Worm (Caenorhabditis elegans): ENCODE data around the gene dlc-3.

The dlc-3 gene

ce11 chrIV:16388136-16388635, 43.8 kb upstream of the dlc-3 start (continued):
- TF ChIP-seq Y53G8AR.9 (GFP tag; conservative IDR thresholded peaks at IDR 0.05) (0 out of 2 replicates have a peak, but pooled peaks have one; percentile 59), madf-3 (GFP tag; IDR thresholded peaks at IDR 0.05) (no peak), C06A6.2 (GFP tag; conservative IDR thresholded peaks at IDR 0.05) (no peak), ztf-22 (GFP tag; optimal IDR thresholded peaks at IDR 0.05) (no peak), B0336.3 (GFP tag; IDR thresholded peaks at IDR 0.05) (no peak), bed-2 (GFP tag; IDR thresholded peaks at IDR 0.05) (no peak), F49E8.2 (tag; optimal IDR thresholded peaks at IDR 0.05; ENCODE audit: insufficient read depth) (peak; percentile 23), rpc-1 (optimal IDR thresholded peaks at IDR 0.05) (peak; percentile 68), rpc-1 (tag; optimal IDR thresholded peaks at IDR 0.05) (peak; percentile 74), dpff-1 (tag; optimal IDR thresholded peaks at IDR 0.05) (no peak), madf-10 (tag; optimal IDR thresholded peaks at IDR 0.05) (no peak), ceh-79 (tag; optimal IDR thresholded peaks at IDR 0.05) (no peak), die-1 (tag; optimal IDR thresholded peaks at IDR 0.05) (peak; percentile 79), athp-1 (tag; optimal IDR thresholded peaks at IDR 0.05) (no peak), mes-4 (tag; optimal IDR thresholded peaks at IDR 0.05) (no peak), F10E7.11 (tag; optimal IDR thresholded peaks at IDR 0.05) (no peak), hlh-26 (GFP tag; conservative IDR thresholded peaks at IDR 0.05) (no peak), hrde-1 (tag; optimal IDR thresholded peaks at IDR 0.05; ENCODE audit: borderline replicate concordance) (no peak), B0019.2 (GFP tag; conservative IDR thresholded peaks at IDR 0.05) (no peak), snpc-4 (GFP tag; optimal IDR thresholded peaks at IDR 0.05) (peak; percentile 86), snpc-4 (tag; optimal IDR thresholded peaks at IDR 0.05) (peak in 3 of 4 experiments; percentile 90 to 96 (median 92)), ztf-26 (tag; optimal IDR thresholded peaks at IDR 0.05) (peak; percentile 1), mcd-1 (GFP tag; IDR thresholded peaks at IDR 0.05) (peak; percentile 76), sea-2 (GFP tag; IDR thresholded peaks at IDR 0.05) (no peak), madf-8 (GFP tag; conservative IDR thresholded peaks at IDR 0.05) (no peak), nfya-2 (GFP tag; IDR thresholded peaks at IDR 0.05) (no peak), tbp1 (GFP tag; optimal IDR thresholded peaks at IDR 0.05) (peak; percentile 97), Y53F4B.3 (GFP tag; IDR thresholded peaks at IDR 0.05) (no peak), akir-1 (GFP tag; optimal IDR thresholded peaks at IDR 0.05) (no peak), bed-1 (GFP tag; IDR thresholded peaks at IDR 0.05) (no peak), ztf-25 (GFP tag; IDR thresholded peaks at IDR 0.05) (0 out of 2 replicates have a peak, but pooled peaks have one; percentile 50), F22D6.2 (tag; optimal IDR thresholded peaks at IDR 0.05) (no peak), lag-1 (GFP tag; IDR thresholded peaks at IDR 0.05) (no peak), lin-54 (GFP tag; optimal IDR thresholded peaks at IDR 0.05) (peak; percentile 42), let-526 (GFP tag; IDR thresholded peaks at IDR 0.05) (no peak), ama-1 (optimal IDR thresholded peaks at IDR 0.05) (no peak), ama-1 (GFP tag; optimal IDR thresholded peaks at IDR 0.05) (peak; percentile 4 to 32), unc-62 (GFP tag; optimal IDR thresholded peaks at IDR 0.05) (no peak), repo-1 (tag; optimal IDR thresholded peaks at IDR 0.05) (no peak), rcor-1 (GFP tag; IDR thresholded peaks at IDR 0.05) (0 out of 2 replicates have a peak, but pooled peaks have one; percentile 25), ets-4 (GFP tag; optimal IDR thresholded peaks at IDR 0.05) (no peak), T26A5.8 (tag; optimal IDR thresholded peaks at IDR 0.05) (no peak), unc-130 (GFP tag; optimal IDR thresholded peaks at IDR 0.05) (no peak), nhr-27 (tag; optimal IDR thresholded peaks at IDR 0.05) (no peak), Y79H2A.3 (GFP tag; conservative IDR thresholded peaks at IDR 0.05) (no peak), B0261.1 (tag; optimal IDR thresholded peaks at IDR 0.05) (peak; percentile 86), aptf-3 (GFP tag; IDR thresholded peaks at IDR 0.05) (no peak), dox-1 (GFP tag; IDR thresholded peaks at IDR 0.05) (peak; percentile 80), xnd-1 (tag; optimal IDR thresholded peaks at IDR 0.05) (no peak), snpc-1.3 (tag; optimal IDR thresholded peaks at IDR 0.05; ENCODE audit: insufficient read depth) (peak; percentile 54)
